Worm (Caenorhabditis elegans) whole organism, midembryonic: ENCODE results near the gene sek-4.

Source experiments
- T22C8.4 ChIP-seq: fragments of 200-800 bp; sonication (Bioruptor generic); IDR thresholded peaks from 2 replicates; pipeline ENCODE4 v1.3.6; 2022; ENCODE audit warnings: missing genetic modification characterization, missing compliant biosample characterization
- cog-1 ChIP-seq: sonication (generic microtip); optimal IDR thresholded peaks from 2 replicates; lab custom pipeline; 2016; ENCODE audit warnings: missing genetic modification characterization, missing compliant biosample characterization
- flt-1 ChIP-seq: fragments of 200-800 bp; sonication (Bioruptor generic); IDR thresholded peaks from 2 replicates; pipeline ENCODE4 v1.3.6; 2022; ENCODE audit warnings: missing genetic modification characterization, missing compliant biosample characterization
- klf-2 ChIP-seq: fragments of 200-800 bp; sonication (Bioruptor generic); conservative IDR thresholded peaks from 2 replicates; pipeline ENCODE4 v1.3.6; 2022; ENCODE audit warnings: missing genetic modification reagents, missing genetic modification characterization, missing compliant biosample characterization
- med-1 ChIP-seq: sonication (generic microtip); optimal IDR thresholded peaks from 2 replicates; lab custom pipeline; 2017; ENCODE audit warnings: missing genetic modification characterization, mild to moderate bottlenecking, missing compliant biosample characterization, antibody characterized with exemption, missing genetic modification reagents; ENCODE audit not compliant: insufficient read depth
- ref-1 ChIP-seq: fragments of 200-800 bp; sonication (Bioruptor generic); conservative IDR thresholded peaks from 2 replicates; pipeline ENCODE4 v1.3.6; 2022; ENCODE audit warnings: missing genetic modification reagents, missing genetic modification characterization, missing compliant biosample characterization
- tab-1 ChIP-seq: fragments of 200-800 bp; sonication (Bioruptor generic); IDR thresholded peaks from 2 replicates; pipeline ENCODE4 v1.3.6; 2022; ENCODE audit warnings: missing genetic modification characterization, missing compliant biosample characterization
- ztf-23 ChIP-seq: fragments of 200-800 bp; sonication (Bioruptor generic); IDR thresholded peaks from 2 replicates; pipeline ENCODE4 v1.3.6; 2022; ENCODE audit warnings: missing genetic modification reagents, missing genetic modification characterization, missing compliant biosample characterization
- ztf-29 ChIP-seq: fragments of 200-800 bp; sonication (Bioruptor generic); IDR thresholded peaks from 2 replicates; pipeline ENCODE4 v1.3.6; 2022; ENCODE audit warnings: missing genetic modification reagents, missing genetic modification characterization, missing compliant biosample characterization

The sek-4 gene

ce11 chrX:5346303-5346702 lies 28.6 kb upstream of the sek-4 start:
- TF ChIP-seq tab-1 (GFP tag; lab: Robert Waterston, UW): no peak
- TF ChIP-seq ref-1 (GFP tag; lab: Robert Waterston, UW): no peak
- no peak for TF ChIP-seq cog-1 (tag; lab: Kevin White, UChicago)
- no peak for TF ChIP-seq T22C8.4
- no peak for TF ChIP-seq ztf-23 (GFP tag; lab: Robert Waterston, UW)
- TF ChIP-seq ztf-29: no peak
- no peak for TF ChIP-seq med-1 (GFP tag; lab: Kevin White, UChicago)

DNA sequence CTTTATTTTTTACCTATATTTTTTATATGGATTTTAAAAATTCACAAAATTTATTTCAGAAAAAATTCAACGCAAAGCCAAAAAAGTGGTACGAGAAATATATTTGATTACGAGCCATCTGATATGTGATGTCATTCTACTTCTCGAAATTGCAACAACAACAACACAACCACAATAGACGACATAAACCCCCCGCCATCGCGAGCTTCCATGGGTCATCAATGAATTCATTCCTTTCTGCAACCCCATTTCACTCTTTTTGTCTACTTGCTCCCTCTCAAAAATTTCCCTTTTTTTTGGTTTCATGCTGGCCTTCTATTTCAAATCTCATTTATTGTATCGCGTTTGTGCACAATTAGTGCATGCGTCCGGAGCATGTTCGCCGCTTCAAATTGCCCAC lies 27.0 kb upstream of the sek-4 start:
- TF ChIP-seq tab-1 (GFP tag; lab: Robert Waterston, UW) (no peak), cog-1 (tag; lab: Kevin White, UChicago) (no peak), med-1 (GFP tag; lab: Kevin White, UChicago) (no peak)

ce11 chrX:5348529-5349148 lies 26.2 kb upstream of the sek-4 start, which contains the start of gene syx-3:
Gene syx-3 (plus strand): TSS chrX:5349098.
- TF ChIP-seq tab-1 (GFP tag; lab: Robert Waterston, UW): no peak
- no peak for TF ChIP-seq flt-1
- TF ChIP-seq T22C8.4: no peak
- TF ChIP-seq ztf-23 (GFP tag; lab: Robert Waterston, UW): no peak
- no peak for TF ChIP-seq med-1 (GFP tag; lab: Kevin White, UChicago)
- TF ChIP-seq cog-1 (tag; lab: Kevin White, UChicago): no peak
- TF ChIP-seq ztf-29: no peak
- no peak for TF ChIP-seq klf-2 (GFP tag; lab: Robert Waterston, UW)
- TF ChIP-seq ref-1 (GFP tag; lab: Robert Waterston, UW): no peak

- peak; percentile 57; the same call in 1 of the 2 replicates for TF ChIP-seq flt-1
- TF ChIP-seq ztf-29: no peak
- TF ChIP-seq klf-2 (GFP tag; lab: Robert Waterston, UW): 0 out of 2 replicates have a peak, but pooled peaks have one; percentile 9
- TF ChIP-seq ztf-23 (GFP tag; lab: Robert Waterston, UW): peak; percentile 72; the same call in 1 of the 2 replicates
Observed at ce11 chrX:5354022-5354876, 20.6 kb upstream of the sek-4 start, which contains the start of gene pfn-2. Gene pfn-2 (minus strand): TSS chrX:5354072.

ce11 chrX:5355253-5355652 lies 19.6 kb upstream of the sek-4 start:
- no peak for TF ChIP-seq ztf-23 (GFP tag; lab: Robert Waterston, UW)
- TF ChIP-seq ref-1 (GFP tag; lab: Robert Waterston, UW): no peak
- TF ChIP-seq cog-1 (tag; lab: Kevin White, UChicago): no peak

DNA sequence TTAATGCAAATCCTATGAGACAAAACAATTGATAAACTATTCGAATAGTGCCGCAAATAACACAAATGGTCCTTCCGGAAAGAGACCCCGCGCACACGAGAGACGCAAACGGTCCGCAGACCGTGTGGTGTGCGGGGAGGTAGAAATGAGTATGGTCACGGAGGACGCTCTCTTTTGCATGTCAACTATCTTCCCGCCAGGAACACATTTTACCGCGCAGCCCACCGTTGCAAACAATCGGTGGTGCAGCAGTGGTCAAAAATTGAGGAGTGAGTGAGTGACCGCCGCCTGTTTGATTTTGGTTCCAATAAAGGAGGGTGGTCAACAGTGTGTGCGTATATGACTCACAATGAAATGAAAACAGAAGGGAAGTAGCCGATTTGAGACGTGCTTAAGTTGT lies 14.2 kb upstream of the sek-4 start:
- TF ChIP-seq tab-1 (GFP tag; lab: Robert Waterston, UW): no peak
- TF ChIP-seq cog-1 (tag; lab: Kevin White, UChicago): peak; percentile 23
- no peak for TF ChIP-seq ref-1 (GFP tag; lab: Robert Waterston, UW)
- TF ChIP-seq ztf-23 (GFP tag; lab: Robert Waterston, UW): no peak
- no peak for TF ChIP-seq ztf-29
- no peak for TF ChIP-seq med-1 (GFP tag; lab: Kevin White, UChicago)
- no peak for TF ChIP-seq T22C8.4

ce11 chrX:5364222-5364621 lies 10.6 kb upstream of the sek-4 start, which contains the start of gene chtl-1:
Gene chtl-1 (minus strand): TSS chrX:5364322.
- no peak for TF ChIP-seq T22C8.4
- TF ChIP-seq flt-1: no peak
- TF ChIP-seq tab-1 (GFP tag; lab: Robert Waterston, UW): no peak
- no peak for TF ChIP-seq ztf-29
- no peak for TF ChIP-seq klf-2 (GFP tag; lab: Robert Waterston, UW)
- TF ChIP-seq ref-1 (GFP tag; lab: Robert Waterston, UW): no peak
- no peak for TF ChIP-seq ztf-23 (GFP tag; lab: Robert Waterston, UW)
- TF ChIP-seq med-1 (GFP tag; lab: Kevin White, UChicago): no peak
- no peak for TF ChIP-seq cog-1 (tag; lab: Kevin White, UChicago)

- no peak for TF ChIP-seq T22C8.4
- no peak for TF ChIP-seq tab-1 (GFP tag; lab: Robert Waterston, UW)
- TF ChIP-seq med-1 (GFP tag; lab: Kevin White, UChicago): no peak
- TF ChIP-seq ztf-29: no peak
- TF ChIP-seq flt-1: no peak
- no peak for TF ChIP-seq ref-1 (GFP tag; lab: Robert Waterston, UW)
- no peak for TF ChIP-seq ztf-23 (GFP tag; lab: Robert Waterston, UW)
- no peak for TF ChIP-seq klf-2 (GFP tag; lab: Robert Waterston, UW)
- TF ChIP-seq cog-1 (tag; lab: Kevin White, UChicago): no peak
Observed at ce11 chrX:5365437-5365836, 9.4 kb upstream of the sek-4 start, which contains the start of gene F35C8.5. Gene F35C8.5 (plus strand): TSS chrX:5365813.

DNA sequence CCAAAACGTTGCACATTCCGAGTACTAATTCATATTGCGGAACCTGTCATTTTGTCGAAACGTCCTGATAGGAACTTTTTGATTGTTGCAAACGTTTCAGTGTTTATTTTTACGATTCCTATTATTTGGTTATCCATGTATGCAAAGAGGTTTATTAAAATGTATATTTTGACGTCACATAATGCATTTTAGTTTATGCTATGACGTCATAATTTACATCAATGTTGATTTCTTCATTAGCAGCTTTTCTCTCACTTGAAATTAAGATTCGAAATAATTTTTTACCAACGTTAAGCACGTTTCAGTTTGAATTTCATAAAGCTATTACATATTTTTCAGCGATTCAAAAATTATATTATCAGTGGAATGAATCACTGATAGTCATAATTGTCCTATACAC lies 8.2 kb upstream of the sek-4 start:
- TF ChIP-seq ref-1 (GFP tag; lab: Robert Waterston, UW): no peak
- no peak for TF ChIP-seq T22C8.4
- no peak for TF ChIP-seq cog-1 (tag; lab: Kevin White, UChicago)
- no peak for TF ChIP-seq ztf-23 (GFP tag; lab: Robert Waterston, UW)
- TF ChIP-seq tab-1 (GFP tag; lab: Robert Waterston, UW): no peak

DNA sequence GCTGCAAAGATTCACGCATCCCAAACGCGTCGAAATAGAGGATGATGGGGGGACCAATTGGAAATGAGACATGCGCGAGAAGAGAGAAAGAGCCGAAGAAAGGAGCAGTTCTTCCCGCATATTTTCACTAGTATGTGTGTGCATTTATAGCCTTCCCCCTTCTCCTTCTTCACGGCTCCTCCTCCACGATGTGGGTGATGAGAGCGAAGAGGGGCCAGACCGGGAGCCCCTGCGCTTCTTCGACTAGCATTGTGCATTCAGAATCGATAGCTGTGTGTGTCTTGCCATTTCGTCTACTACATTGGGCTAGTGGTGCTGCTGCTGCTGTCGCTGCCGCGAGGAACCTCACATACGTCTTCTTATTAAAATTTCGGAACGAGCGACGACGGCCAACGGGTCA lies 6.6 kb upstream of the sek-4 start, which contains the start of gene jkk-1:
TSS of gene jkk-1 (plus strand) at position 249 of the 400 bp plus-strand sequence.
- TF ChIP-seq T22C8.4 (no peak), cog-1 (tag; lab: Kevin White, UChicago) (peak; percentile 17)
